Fruit fly (Drosophila melanogaster) whole organism, embryonic: ENCODE results near the gene Rbp.

Source experiments
- Adf1 ChIP-seq: fragments of 200-800 bp; sonication (Bioruptor generic); IDR thresholded peaks from 2 replicates; pipeline ENCODE4 v1.3.6; 2022; ENCODE audit warnings: missing biosample characterization, missing genetic modification characterization
- CG10267 ChIP-seq: fragments of 200-800 bp; sonication (Bioruptor generic); optimal IDR thresholded peaks from 2 replicates; lab custom pipeline; 2018; ENCODE audit warnings: missing biosample characterization, mild to moderate bottlenecking, missing genetic modification characterization, moderate library complexity
- CG12104 ChIP-seq: fragments of 200-800 bp; sonication (Bioruptor generic); optimal IDR thresholded peaks from 3 replicates; lab custom pipeline; 2016; ENCODE audit warnings: missing biosample characterization, missing genetic modification characterization
- CG12942 ChIP-seq: fragments of 200-800 bp; sonication (Bioruptor generic); optimal IDR thresholded peaks from 3 replicates; lab custom pipeline; 2016; ENCODE audit warnings: missing biosample characterization, missing genetic modification characterization
- CG14050 ChIP-seq: fragments of 200-800 bp; sonication (Bioruptor generic); IDR thresholded peaks from 3 replicates; pipeline ENCODE4 v1.3.6; 2022; ENCODE audit warnings: missing biosample characterization, missing genetic modification characterization
- CG15073 ChIP-seq: fragments of 200-800 bp; sonication (Bioruptor generic); optimal IDR thresholded peaks from 2 replicates; lab custom pipeline; 2016; ENCODE audit warnings: missing biosample characterization, missing genetic modification characterization
- CG15479 ChIP-seq: fragments of 200-800 bp; sonication (Bioruptor generic); optimal IDR thresholded peaks from 3 replicates; lab custom pipeline; 2019; ENCODE audit warnings: missing biosample characterization, mild to moderate bottlenecking, missing genetic modification characterization, moderate library complexity
- CG17612 ChIP-seq: fragments of 200-800 bp; sonication (Bioruptor generic); IDR thresholded peaks from 2 replicates; pipeline ENCODE4 v1.3.6; 2022; ENCODE audit warnings: missing biosample characterization, missing genetic modification characterization
- CG18011 ChIP-seq: fragments of 200-800 bp; sonication (Bioruptor generic); optimal IDR thresholded peaks from 2 replicates; lab custom pipeline; 2017; ENCODE audit warnings: missing biosample characterization, missing genetic modification characterization, mild to moderate bottlenecking, moderate library complexity, missing genotype
- CG18476 ChIP-seq: fragments of 200-800 bp; sonication (Bioruptor generic); optimal IDR thresholded peaks from 2 replicates; lab custom pipeline; 2016; ENCODE audit warnings: missing biosample characterization, mild to moderate bottlenecking, missing genetic modification characterization
- CG2116 ChIP-seq: fragments of 200-800 bp; sonication (Bioruptor generic); optimal IDR thresholded peaks from 3 replicates; lab custom pipeline; 2018; ENCODE audit warnings: missing biosample characterization, mild to moderate bottlenecking, missing genetic modification characterization
- CG30431 ChIP-seq: fragments of 200-800 bp; sonication (Bioruptor generic); optimal IDR thresholded peaks from 2 replicates; lab custom pipeline; 2017; ENCODE audit warnings: missing biosample characterization, missing genetic modification characterization
- CG31388 ChIP-seq: fragments of 200-800 bp; sonication (Bioruptor generic); optimal IDR thresholded peaks from 2 replicates; lab custom pipeline; 2016; ENCODE audit warnings: missing biosample characterization, missing genetic modification characterization
- CG32532 ChIP-seq: fragments of 200-800 bp; sonication (Bioruptor generic); IDR thresholded peaks from 2 replicates; pipeline ENCODE4 v1.3.6; 2022; ENCODE audit warnings: missing biosample characterization, missing genetic modification characterization
- CG34422 ChIP-seq: fragments of 200-800 bp; sonication (Bioruptor generic); IDR thresholded peaks from 3 replicates; pipeline ENCODE4 v1.3.6; 2022; ENCODE audit warnings: missing biosample characterization, missing genetic modification characterization
- CG5180 ChIP-seq: fragments of 200-800 bp; sonication (Bioruptor generic); optimal IDR thresholded peaks from 3 replicates; lab custom pipeline; 2017; ENCODE audit warnings: missing biosample characterization, missing genetic modification characterization, mild to moderate bottlenecking, moderate library complexity, missing genetic modification reagents
- CG6254 ChIP-seq: fragments of 200-800 bp; sonication (Bioruptor generic); optimal IDR thresholded peaks from 3 replicates; lab custom pipeline; 2017; ENCODE audit warnings: mild to moderate bottlenecking, missing biosample characterization, missing genetic modification reagents, missing genetic modification characterization
- CG7963 ChIP-seq: fragments of 200-800 bp; sonication (Bioruptor generic); IDR thresholded peaks from 3 replicates; pipeline ENCODE4 v1.3.6; 2022; ENCODE audit warnings: missing biosample characterization, missing genetic modification characterization; ENCODE audit not compliant: partially characterized antibody
- Doc2 ChIP-seq: fragments of 200-800 bp; sonication (Bioruptor generic); IDR thresholded peaks from 2 replicates; pipeline ENCODE4 v1.3.6; 2022; ENCODE audit warnings: missing biosample characterization, missing genetic modification characterization
- Gug ChIP-seq: fragments of 200-800 bp; sonication (Bioruptor generic); IDR thresholded peaks from 4 replicates; pipeline ENCODE4 v1.3.6; 2022; ENCODE audit warnings: missing biosample characterization, missing genetic modification characterization
- HHEX ChIP-seq: fragments of 200-800 bp; sonication (Bioruptor generic); optimal IDR thresholded peaks from 3 replicates; lab custom pipeline; 2017; ENCODE audit warnings: missing biosample characterization, mild to moderate bottlenecking, missing genetic modification characterization, missing genetic modification reagents
- HLH54F ChIP-seq: fragments of 200-800 bp; sonication (Bioruptor generic); optimal IDR thresholded peaks from 3 replicates; lab custom pipeline; 2016; ENCODE audit warnings: missing biosample characterization, missing genetic modification characterization
- Jarid2 ChIP-seq: fragments of 200-800 bp; sonication (Bioruptor generic); optimal IDR thresholded peaks from 3 replicates; lab custom pipeline; 2017; ENCODE audit warnings: mild to moderate bottlenecking, missing biosample characterization, missing genetic modification reagents, missing genetic modification characterization
- Mes4 ChIP-seq: fragments of 200-800 bp; sonication (Bioruptor generic); optimal IDR thresholded peaks from 2 replicates; lab custom pipeline; 2016; ENCODE audit warnings: missing biosample characterization, missing genetic modification characterization
- Nf-YA ChIP-seq: fragments of 200-800 bp; sonication (Bioruptor generic); IDR thresholded peaks from 2 replicates; pipeline ENCODE4 v1.3.6; 2022; ENCODE audit warnings: missing biosample characterization, missing genetic modification characterization
- Oaz ChIP-seq: fragments of 200-800 bp; sonication (Bioruptor generic); IDR thresholded peaks from 2 replicates; pipeline ENCODE4 v1.3.6; 2022; ENCODE audit warnings: missing biosample characterization, missing genetic modification characterization
- Pdp1 ChIP-seq, 2 experiments: fragments of 200-800 bp; sonication (Bioruptor generic); optimal IDR thresholded peaks; 3 replicates each; lab custom pipeline; 2016; ENCODE audit warnings: missing biosample characterization in 2 of 2, missing genetic modification characterization in 2 of 2, mild to moderate bottlenecking in 1 of 2, moderate library complexity in 1 of 2
- Rfx ChIP-seq: fragments of 200-800 bp; sonication (Bioruptor generic); IDR thresholded peaks from 2 replicates; pipeline ENCODE4 v1.3.6; 2022; ENCODE audit warnings: missing biosample characterization, missing genetic modification characterization
- Rx ChIP-seq: fragments of 200-800 bp; sonication (Bioruptor generic); IDR thresholded peaks from 2 replicates; pipeline ENCODE4 v1.3.6; 2022; ENCODE audit warnings: missing biosample characterization, missing genetic modification characterization
- Six4 ChIP-seq: fragments of 200-800 bp; sonication (Bioruptor generic); optimal IDR thresholded peaks from 2 replicates; lab custom pipeline; 2016; ENCODE audit warnings: missing biosample characterization, missing genetic modification characterization
- YL-1 ChIP-seq: fragments of 200-800 bp; sonication (Bioruptor generic); optimal IDR thresholded peaks from 3 replicates; lab custom pipeline; 2017; ENCODE audit warnings: missing biosample characterization, mild to moderate bottlenecking, missing genetic modification characterization
- ara ChIP-seq: fragments of 200-800 bp; sonication (Bioruptor generic); IDR thresholded peaks from 2 replicates; pipeline ENCODE4 v1.3.6; 2022; ENCODE audit warnings: missing biosample characterization, missing genetic modification characterization
- chm ChIP-seq: fragments of 200-800 bp; sonication (Bioruptor generic); IDR thresholded peaks from 2 replicates; pipeline ENCODE4 v1.3.6; 2022; ENCODE audit warnings: missing biosample characterization, missing genetic modification characterization
- ci ChIP-seq: fragments of 200-800 bp; sonication (Bioruptor generic); IDR thresholded peaks from 3 replicates; pipeline ENCODE4 v1.3.6; 2022; ENCODE audit warnings: missing biosample characterization, missing genetic modification characterization
- dpn ChIP-seq, 2 experiments: fragments of 200-800 bp; sonication (Bioruptor generic); optimal IDR thresholded peaks; 3 replicates each; lab custom pipeline; 2016; ENCODE audit warnings: missing biosample characterization in 2 of 2, missing genetic modification characterization in 2 of 2
- esg ChIP-seq: fragments of 200-800 bp; sonication (Bioruptor generic); conservative IDR thresholded peaks from 2 replicates; pipeline ENCODE4 v1.3.6; 2022; ENCODE audit warnings: missing biosample characterization, missing genetic modification characterization
- fru ChIP-seq: fragments of >200 bp; optimal IDR thresholded peaks from 2 replicates; lab custom pipeline; 2017
- her ChIP-seq: fragments of 200-800 bp; sonication (Bioruptor generic); optimal IDR thresholded peaks from 2 replicates; lab custom pipeline; 2016; ENCODE audit warnings: missing biosample characterization, missing genetic modification characterization
- hkb ChIP-seq, 2 experiments: fragments of 200-800 bp in 1 of 2; fragments of >200 bp in 1 of 2; sonication (Bioruptor generic) in 1 of 2; IDR thresholded peaks in 1 of 2; optimal IDR thresholded peaks in 1 of 2; 2 replicates each; pipeline versions ENCODE4 v1.3.6 to Lab custom; 2017 to 2022; ENCODE audit warnings: missing biosample characterization in 1 of 2, missing genetic modification characterization in 1 of 2
- lab ChIP-seq: fragments of 200-800 bp; sonication (Bioruptor generic); optimal IDR thresholded peaks from 3 replicates; lab custom pipeline; 2017; ENCODE audit warnings: missing biosample characterization, missing genetic modification characterization, mild to moderate bottlenecking, moderate library complexity, missing genetic modification reagents
- mam ChIP-seq: fragments of 200-800 bp; sonication (Bioruptor generic); optimal IDR thresholded peaks from 3 replicates; lab custom pipeline; 2016; ENCODE audit warnings: missing biosample characterization, missing genetic modification characterization
- nerfin-1 ChIP-seq: fragments of 200-800 bp; sonication (Bioruptor generic); optimal IDR thresholded peaks from 3 replicates; lab custom pipeline; 2019; ENCODE audit warnings: missing biosample characterization, mild to moderate bottlenecking, missing genetic modification characterization, moderate library complexity
- p53 ChIP-seq: fragments of 200-800 bp; sonication (Bioruptor generic); optimal IDR thresholded peaks from 2 replicates; lab custom pipeline; 2016; ENCODE audit warnings: missing biosample characterization, missing genetic modification characterization
- pfk ChIP-seq: fragments of 200-800 bp; sonication (Bioruptor generic); optimal IDR thresholded peaks from 2 replicates; lab custom pipeline; 2018; ENCODE audit warnings: missing biosample characterization, mild to moderate bottlenecking, missing genetic modification characterization, moderate library complexity
- pnt ChIP-seq: fragments of 200-800 bp; sonication (Bioruptor generic); optimal IDR thresholded peaks from 3 replicates; lab custom pipeline; 2016; ENCODE audit warnings: missing biosample characterization, missing genetic modification characterization
- repo ChIP-seq: fragments of 200-800 bp; sonication (Bioruptor generic); optimal IDR thresholded peaks from 2 replicates; lab custom pipeline; 2016; ENCODE audit warnings: missing biosample characterization, missing genetic modification characterization
- row ChIP-seq: fragments of 200-800 bp; sonication (Bioruptor generic); IDR thresholded peaks from 3 replicates; pipeline ENCODE4 v1.3.6; 2022; ENCODE audit warnings: missing biosample characterization, missing genetic modification characterization
- shn ChIP-seq: fragments of 200-800 bp; sonication (Bioruptor generic); optimal IDR thresholded peaks from 3 replicates; lab custom pipeline; 2016; ENCODE audit warnings: missing biosample characterization, missing genetic modification characterization
- tll ChIP-seq, 2 experiments: fragments of 200-800 bp in 1 of 2; fragments of >200 bp in 1 of 2; sonication (Bioruptor generic) in 1 of 2; optimal IDR thresholded peaks; 2 replicates each; lab custom pipeline; 2017 to 2019; ENCODE audit warnings: missing biosample characterization in 2 of 2, missing genetic modification characterization in 2 of 2, mild to moderate bottlenecking in 1 of 2, moderate library complexity in 1 of 2
- zen2 ChIP-seq: fragments of 200-800 bp; sonication (Bioruptor generic); IDR thresholded peaks from 3 replicates; pipeline ENCODE4 v1.3.6; 2022; ENCODE audit warnings: missing biosample characterization, missing genetic modification characterization; ENCODE audit not compliant: partially characterized antibody

Rbp gene

dm6 chr3R:15342432-15342925 is 32.0 kb upstream of the Rbp start (continued):
- TF ChIP-seq CG10267 (no peak), Adf1 (no peak), CG2116 (GFP tag; lab: Kevin White, UChicago) (no peak), tll (GFP tag; optimal IDR thresholded peaks at IDR 0.05; lab: Kevin White, UChicago) (no peak), lab (GFP tag; lab: Kevin White, UChicago) (no peak), ci (GFP tag; lab: Robert Waterston, UW) (no peak), HHEX (GFP tag; lab: Kevin White, UChicago) (no peak), CG31388 (GFP tag; lab: Kevin White, UChicago) (no peak), shn (GFP tag; lab: Kevin White, UChicago) (no peak), CG6254 (GFP tag; lab: Kevin White, UChicago) (no peak), Mes4 (GFP tag; lab: Kevin White, UChicago) (no peak), CG5180 (GFP tag; lab: Kevin White, UChicago) (no peak), CG12942 (GFP tag; lab: Kevin White, UChicago) (no peak), repo (no peak), pfk (GFP tag; lab: Kevin White, UChicago) (no peak), dpn (GFP tag; optimal IDR thresholded peaks at IDR 0.05; lab: Kevin White, UChicago) (no peak), p53 (GFP tag; lab: Kevin White, UChicago) (no peak), YL-1 (GFP tag; lab: Kevin White, UChicago) (no peak), fru (lab: Kevin White, UChicago) (no peak), Rx (GFP tag; lab: Robert Waterston, UW) (no peak), Rfx (GFP tag; lab: Robert Waterston, UW) (peak; percentile 25; the same call in 1 of the 2 replicates), Doc2 (no peak), ara (GFP tag; lab: Robert Waterston, UW) (peak; percentile 22; the same call in 1 of the 2 replicates), CG18476 (no peak), Gug (GFP tag; lab: Robert Waterston, UW) (peak; percentile 9; the same call in 2 of the 4 replicates), hkb (optimal IDR thresholded peaks at IDR 0.05; lab: Kevin White, UChicago) (no peak), hkb (GFP tag; IDR thresholded peaks at IDR 0.05; lab: Robert Waterston, UW) (0 out of 2 replicates have a peak, but pooled peaks have one; percentile 23), esg (GFP tag; lab: Robert Waterston, UW) (peak; percentile 34; the same call in 1 of the 2 replicates), Oaz (GFP tag; lab: Robert Waterston, UW) (no peak), CG18011 (GFP tag; lab: Kevin White, UChicago) (no peak), Nf-YA (GFP tag; lab: Robert Waterston, UW) (no peak), CG15479 (no peak), CG14050 (no peak), Six4 (GFP tag; lab: Kevin White, UChicago) (no peak), row (GFP tag; lab: Robert Waterston, UW) (peak; percentile 12; the same call in 1 of the 3 replicates), CG34422 (GFP tag; lab: Robert Waterston, UW) (peak; percentile 70; the same call in 1 of the 3 replicates), Jarid2 (GFP tag; lab: Kevin White, UChicago) (no peak), CG7963 (GFP tag; lab: Robert Waterston, UW) (no peak), pnt (GFP tag; lab: Kevin White, UChicago) (peak; percentile 10), zen2 (GFP tag; lab: Robert Waterston, UW) (no peak), mam (GFP tag; lab: Kevin White, UChicago) (no peak), her (GFP tag; lab: Kevin White, UChicago) (no peak), Pdp1 (GFP tag; optimal IDR thresholded peaks at IDR 0.05; lab: Kevin White, UChicago) (peak in 1 of 2 experiments; percentile 4), CG12104 (GFP tag; lab: Kevin White, UChicago) (no peak), chm (GFP tag; lab: Robert Waterston, UW) (peak; percentile 23; the same call in 1 of the 2 replicates), CG32532 (GFP tag; lab: Robert Waterston, UW) (peak; percentile 18; the same call in 1 of the 2 replicates), CG17612 (GFP tag; lab: Robert Waterston, UW) (no peak), CG30431 (GFP tag; lab: Kevin White, UChicago) (no peak), CG15073 (GFP tag; lab: Kevin White, UChicago) (no peak), HLH54F (GFP tag; lab: Kevin White, UChicago) (no peak), nerfin-1 (tag; lab: Kevin White, UChicago) (no peak)
